Fruit fly (Drosophila melanogaster) whole organism, wandering third instar larva: ENCODE data around the gene Tango9.

Experiments
- CG32264 ChIP-seq: fragments of 200-800 bp; sonication (Bioruptor generic); optimal IDR thresholded peaks from 2 replicates; lab custom pipeline; 2016; ENCODE audit warnings: missing biosample characterization, missing genetic modification characterization
- CrebA ChIP-seq: fragments of 200-800 bp; sonication (Bioruptor generic); optimal IDR thresholded peaks from 2 replicates; lab custom pipeline; 2016; ENCODE audit warnings: missing biosample characterization, mild to moderate bottlenecking, missing genetic modification characterization, borderline replicate concordance
- GATAd ChIP-seq: sonication (Bioruptor generic); optimal IDR thresholded peaks from 2 replicates; lab custom pipeline; 2016; ENCODE audit warnings: missing biosample characterization, missing genetic modification characterization
- Hr78 ChIP-seq: fragments of >200 bp; optimal IDR thresholded peaks from 2 replicates; lab custom pipeline; 2017; ENCODE audit warnings: missing biosample characterization, missing genetic modification characterization
- Jra ChIP-seq: sonication (Bioruptor generic); optimal IDR thresholded peaks from 2 replicates; lab custom pipeline; 2016; ENCODE audit warnings: missing biosample characterization, missing genetic modification characterization
- Mio ChIP-seq: sonication (Bioruptor generic); optimal IDR thresholded peaks from 2 replicates; lab custom pipeline; 2016; ENCODE audit warnings: missing biosample characterization, missing genetic modification characterization
- Myc ChIP-seq: fragments of >200 bp; optimal IDR thresholded peaks from 2 replicates; lab custom pipeline; 2017
- N ChIP-seq: fragments of >200 bp; optimal IDR thresholded peaks from 2 replicates; lab custom pipeline; 2018; ENCODE audit warnings: missing biosample characterization, missing external identifiers, missing genetic modification characterization
- Rel ChIP-seq, 2 experiments: fragments of 200-800 bp; sonication (Bioruptor generic) in 1 of 2; optimal IDR thresholded peaks; 2 replicates in 1 of 2; 3 replicates in 1 of 2; lab custom pipeline; 2016 to 2019; ENCODE audit warnings: mild to moderate bottlenecking in 2 of 2, missing biosample characterization in 2 of 2, missing genetic modification characterization in 2 of 2, moderate library complexity in 1 of 2
- dsf ChIP-seq: sonication (Bioruptor generic); optimal IDR thresholded peaks from 2 replicates; lab custom pipeline; 2016; ENCODE audit warnings: missing biosample characterization, missing genetic modification characterization, borderline replicate concordance
- fru ChIP-seq: fragments of 200-800 bp; sonication (Bioruptor generic); optimal IDR thresholded peaks from 3 replicates; lab custom pipeline; 2016; ENCODE audit warnings: missing biosample characterization, mild to moderate bottlenecking, missing genetic modification characterization
- psq ChIP-seq: fragments of 200-800 bp; sonication (Bioruptor generic); optimal IDR thresholded peaks from 3 replicates; lab custom pipeline; 2017; ENCODE audit warnings: missing biosample characterization, mild to moderate bottlenecking, missing genetic modification characterization, moderate library complexity
- sv ChIP-seq: fragments of 200-800 bp; sonication (Bioruptor generic); optimal IDR thresholded peaks from 3 replicates; lab custom pipeline; 2016; ENCODE audit warnings: missing biosample characterization, missing genetic modification characterization

- TF ChIP-seq psq (GFP tag; lab: Kevin White, UChicago), result no peak
- no peak for TF ChIP-seq Hr78 (GFP tag; lab: Kevin White, UChicago)
- no peak for TF ChIP-seq Myc (lab: Kevin White, UChicago)
- TF ChIP-seq Mio (GFP tag; lab: Kevin White, UChicago), result no peak
- TF ChIP-seq fru (GFP tag; lab: Kevin White, UChicago), result no peak
- no peak for TF ChIP-seq dsf (GFP tag; lab: Kevin White, UChicago)
- TF ChIP-seq sv (GFP tag; lab: Kevin White, UChicago), result no peak
- TF ChIP-seq CrebA (GFP tag; lab: Kevin White, UChicago), result no peak
- TF ChIP-seq Jra (GFP tag; lab: Kevin White, UChicago), result no peak
- TF ChIP-seq N, result no peak
- no peak for TF ChIP-seq GATAd
- TF ChIP-seq CG32264 (GFP tag; lab: Kevin White, UChicago), result no peak
- TF ChIP-seq Rel (GFP tag; optimal IDR thresholded peaks at IDR 0.05; lab: Kevin White, UChicago), result no peak
- TF ChIP-seq Rel (tag; optimal IDR thresholded peaks at IDR 0.05; lab: Kevin White, UChicago), result peak; percentile 35
These were observed 884 bp downstream of the Tango9 start for dm6 chr3R:11973826-11974225.
